Worm (Caenorhabditis elegans): Measurements from ENCODE around the gene C08F8.6.

DNA sequence TGAATTAATAATTGTTTCAGACTA, 38.9 kb downstream of the C08F8.6 start, which contains the start of gene swsn-4:
- TF ChIP-seq skn-1 (tag; optimal IDR thresholded peaks at IDR 0.05) (no peak), nhr-11 (tag; optimal IDR thresholded peaks at IDR 0.05) (no peak), aly-2 (tag; optimal IDR thresholded peaks at IDR 0.05) (no peak), nhr-67 (tag; optimal IDR thresholded peaks at IDR 0.05) (no peak), fkh-10 (GFP tag; optimal IDR thresholded peaks at IDR 0.05) (no peak), jun-1 (tag; optimal IDR thresholded peaks at IDR 0.05) (no peak), nhr-76 (tag; optimal IDR thresholded peaks at IDR 0.05) (no peak), mdl-1 (tag; optimal IDR thresholded peaks at IDR 0.05) (no peak), nfya-1 (tag; optimal IDR thresholded peaks at IDR 0.05; ENCODE audit: insufficient read depth) (no peak), nhr-28 (tag; optimal IDR thresholded peaks at IDR 0.05) (no peak), elt-2 (tag; optimal IDR thresholded peaks at IDR 0.05) (no peak), ama-1 (optimal IDR thresholded peaks at IDR 0.05) (no peak)

Data from whole organism, L3 larva.